Worm (Caenorhabditis elegans): ENCODE results near the gene C32B5.13.
"Not testable (repeated sequence)": the region's sequence is repeated elsewhere in the genome, so short reads cannot be mapped to it uniquely, and the experiment has no call there.

C32B5.13 gene

ce11 chrII:961961-962360 is at the start of gene C32B5.13:
Gene C32B5.13, minus strand, starts transcription at chrII:962061.
- no peak for TF ChIP-seq pat-9 (tag; optimal IDR thresholded peaks at IDR 0.05)
- TF ChIP-seq unc-3 (GFP tag; conservative IDR thresholded peaks at IDR 0.05): no peak
- no peak for TF ChIP-seq unc-3 (tag; optimal IDR thresholded peaks at IDR 0.05)
- TF ChIP-seq tbx-2 (tag; optimal IDR thresholded peaks at IDR 0.05): no peak
- TF ChIP-seq Y22D7AL.16 (tag; optimal IDR thresholded peaks at IDR 0.05): no peak
- no peak for TF ChIP-seq ceh-22 (tag; optimal IDR thresholded peaks at IDR 0.05)
- TF ChIP-seq ttx-3 (tag; optimal IDR thresholded peaks at IDR 0.05): no peak
- TF ChIP-seq gmeb-2 (tag; optimal IDR thresholded peaks at IDR 0.05): no peak
- no peak for TF ChIP-seq ceh-48 (tag; optimal IDR thresholded peaks at IDR 0.05)
- TF ChIP-seq C38D4.7 (GFP tag; optimal IDR thresholded peaks at IDR 0.05): no peak
- TF ChIP-seq ceh-2 (tag; optimal IDR thresholded peaks at IDR 0.05): no peak
- TF ChIP-seq eyg-1 (tag; optimal IDR thresholded peaks at IDR 0.05): no peak
- TF ChIP-seq hlh-8 (tag; optimal IDR thresholded peaks at IDR 0.05): no peak
- TF ChIP-seq K02D7.2 (tag; optimal IDR thresholded peaks at IDR 0.05): no peak
- no peak for TF ChIP-seq F13H6.1 (tag; optimal IDR thresholded peaks at IDR 0.05)

- not testable (repeated sequence) for TF ChIP-seq ref-2, nhr-11, ceh-18 (tag; optimal IDR thresholded peaks at IDR 0.05)
These were observed 44.5 kb upstream of the C32B5.13 start, which contains the start of gene F45D11.14 for ce11 chrII:1006375-1006774. Gene F45D11.14, minus strand, starts transcription at chrII:1006475.

- no peak for TF ChIP-seq ceh-18 (tag; optimal IDR thresholded peaks at IDR 0.05)
- no peak for TF ChIP-seq odd-2 (tag; optimal IDR thresholded peaks at IDR 0.05)
- TF ChIP-seq ceh-30 (tag; optimal IDR thresholded peaks at IDR 0.05): no peak
- no peak for TF ChIP-seq mec-3 (tag; optimal IDR thresholded peaks at IDR 0.05; ENCODE audit: borderline replicate concordance)
These were observed 39.5 kb upstream of the C32B5.13 start, which contains the start of the genes fbxb-30 and F45D11.5 for ce11 chrII:1001351-1001750. Gene fbxb-30, minus strand, starts transcription at chrII:1001451. Gene F45D11.5, plus strand, starts transcription at chrII:1001702.

ce11 chrII:999493-999892 is 37.6 kb upstream of the C32B5.13 start, which contains the start of gene fbxb-29:
Gene fbxb-29, minus strand, starts transcription at chrII:999593.
- TF ChIP-seq npax-4 (tag; optimal IDR thresholded peaks at IDR 0.05): no peak
- TF ChIP-seq syd-9 (tag; optimal IDR thresholded peaks at IDR 0.05): no peak
- TF ChIP-seq hlh-6 (tag; optimal IDR thresholded peaks at IDR 0.05): no peak
- no peak for TF ChIP-seq Y22D7AL.16 (tag; optimal IDR thresholded peaks at IDR 0.05)
- no peak for TF ChIP-seq sox-4 (tag; optimal IDR thresholded peaks at IDR 0.05)
- TF ChIP-seq K09A11.1 (tag; optimal IDR thresholded peaks at IDR 0.05; ENCODE audit: insufficient read depth): no peak
- no peak for TF ChIP-seq tbx-2 (tag; optimal IDR thresholded peaks at IDR 0.05)
- no peak for TF ChIP-seq nhr-11 (tag; optimal IDR thresholded peaks at IDR 0.05)
- no peak for TF ChIP-seq pha-2 (tag; optimal IDR thresholded peaks at IDR 0.05)
- TF ChIP-seq pqm-1 (tag; optimal IDR thresholded peaks at IDR 0.05): no peak
- no peak for TF ChIP-seq unc-86 (tag; optimal IDR thresholded peaks at IDR 0.05)
- no peak for TF ChIP-seq unc-3 (GFP tag; conservative IDR thresholded peaks at IDR 0.05)
- no peak for TF ChIP-seq unc-3 (tag; optimal IDR thresholded peaks at IDR 0.05)

- TF ChIP-seq sdc-2 (tag; optimal IDR thresholded peaks at IDR 0.05); gmeb-2 (tag; optimal IDR thresholded peaks at IDR 0.05); pag-3 (tag; optimal IDR thresholded peaks at IDR 0.05; ENCODE audit: borderline replicate concordance): not testable (repeated sequence)
These were observed 34.3 kb upstream of the C32B5.13 start, which contains the start of gene F45D11.11 for ce11 chrII:996112-996511. Gene F45D11.11, minus strand, starts transcription at chrII:996212.

ce11 chrII:994231-994630 is 32.4 kb upstream of the C32B5.13 start, which contains the start of gene F45D11.7:
Gene F45D11.7, plus strand, starts transcription at chrII:994531.
- not testable (repeated sequence) for TF ChIP-seq ceh-24, F13H6.1, nhr-11 (tag; optimal IDR thresholded peaks at IDR 0.05)
